Worm (Caenorhabditis elegans): ENCODE measurements around the gene nlp-11.
"Not testable (repeated sequence)": the region's sequence is repeated elsewhere in the genome, so short reads cannot be mapped to it uniquely, and the experiment has no call there.

The nlp-11 gene

DNA sequence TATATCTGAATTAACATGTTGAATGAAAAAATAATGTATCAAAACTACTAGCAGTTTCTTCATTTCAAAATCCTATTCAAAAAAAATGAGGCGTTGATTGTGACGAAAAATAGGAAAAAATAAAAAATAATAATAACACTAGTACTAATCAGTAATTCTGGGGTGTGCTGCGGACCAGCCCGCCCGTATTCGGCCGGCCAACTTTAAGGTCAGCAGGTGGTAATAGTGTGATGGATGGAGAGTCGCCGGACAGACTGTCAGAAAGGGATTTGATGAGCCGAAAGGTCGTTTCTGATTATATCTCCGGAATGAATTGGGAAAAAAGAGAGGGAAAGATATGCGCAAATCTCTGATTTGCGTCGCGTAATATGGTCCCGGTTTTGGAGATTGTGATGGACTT lies 32.7 kb upstream of the nlp-11 start, which contains the start of gene cutl-2:
TSS of gene cutl-2 (minus strand) at position 210 of the 400 bp plus-strand sequence.
- no peak for TF ChIP-seq ztf-29 (GFP tag; IDR thresholded peaks at IDR 0.05)

DNA sequence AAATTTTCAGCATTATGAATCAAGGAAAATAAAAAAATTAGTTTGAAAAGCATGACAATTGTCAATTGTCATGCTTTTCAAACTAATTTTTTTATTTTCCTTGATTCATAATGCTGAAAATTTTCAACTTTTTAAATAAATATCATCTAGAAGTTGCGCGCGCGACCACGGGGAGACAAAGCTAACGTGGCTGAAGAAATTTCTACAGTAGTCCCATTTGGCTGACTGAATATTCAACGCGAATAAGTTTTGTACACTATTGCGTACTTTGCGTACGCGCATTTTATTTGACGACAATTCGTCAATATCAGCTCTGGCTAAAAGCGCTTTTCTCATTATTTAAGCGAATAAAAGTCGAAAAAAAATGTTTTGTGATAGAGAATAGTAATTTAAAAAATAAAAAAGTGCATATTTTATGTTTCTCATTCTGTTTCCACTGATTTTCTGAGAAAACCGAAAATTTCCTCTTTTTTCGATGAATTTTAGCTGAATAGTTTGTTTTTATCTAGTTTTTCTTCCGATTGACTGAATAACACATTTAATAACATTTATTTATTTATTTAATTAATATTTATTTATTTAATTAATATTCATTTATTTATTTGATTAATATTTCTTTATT lies 27.0 kb upstream of the nlp-11 start, which contains the start of gene Y53C12A.11:
TSS of gene Y53C12A.11 (minus strand) at position 68 of the 622 bp plus-strand sequence.
- TF ChIP-seq ref-1 (GFP tag; conservative IDR thresholded peaks at IDR 0.05); klf-2 (GFP tag; conservative IDR thresholded peaks at IDR 0.05); ztf-29 (GFP tag; IDR thresholded peaks at IDR 0.05): not testable (repeated sequence)

DNA sequence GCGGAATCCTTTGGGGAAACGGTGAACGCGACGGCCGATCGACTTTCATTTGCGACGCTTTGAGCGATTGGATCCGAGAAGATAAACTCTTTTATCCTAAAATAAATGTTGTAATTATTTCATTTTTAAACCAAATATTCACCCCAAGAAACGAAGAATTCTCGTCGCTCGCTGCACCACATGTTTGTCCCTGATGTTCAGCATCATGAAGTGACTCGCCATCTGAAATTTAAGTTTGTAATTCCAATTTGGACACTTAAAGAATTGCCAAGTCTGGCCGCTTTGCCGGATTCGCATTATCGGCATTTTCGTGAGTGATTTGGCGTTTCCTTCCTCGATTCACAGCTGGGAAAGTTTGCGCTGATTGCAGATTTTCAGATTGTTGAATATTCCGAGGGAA lies 26.2 kb upstream of the nlp-11 start, which contains the start of gene Y53C12A.6:
TSS of gene Y53C12A.6 (minus strand) at position 101 of the 400 bp plus-strand sequence.
- no peak for TF ChIP-seq tab-1 (GFP tag; IDR thresholded peaks at IDR 0.05)
- TF ChIP-seq klf-2 (GFP tag; conservative IDR thresholded peaks at IDR 0.05): no peak
- TF ChIP-seq T22C8.4 (GFP tag; IDR thresholded peaks at IDR 0.05): no peak
- TF ChIP-seq ref-1 (GFP tag; conservative IDR thresholded peaks at IDR 0.05): no peak

DNA sequence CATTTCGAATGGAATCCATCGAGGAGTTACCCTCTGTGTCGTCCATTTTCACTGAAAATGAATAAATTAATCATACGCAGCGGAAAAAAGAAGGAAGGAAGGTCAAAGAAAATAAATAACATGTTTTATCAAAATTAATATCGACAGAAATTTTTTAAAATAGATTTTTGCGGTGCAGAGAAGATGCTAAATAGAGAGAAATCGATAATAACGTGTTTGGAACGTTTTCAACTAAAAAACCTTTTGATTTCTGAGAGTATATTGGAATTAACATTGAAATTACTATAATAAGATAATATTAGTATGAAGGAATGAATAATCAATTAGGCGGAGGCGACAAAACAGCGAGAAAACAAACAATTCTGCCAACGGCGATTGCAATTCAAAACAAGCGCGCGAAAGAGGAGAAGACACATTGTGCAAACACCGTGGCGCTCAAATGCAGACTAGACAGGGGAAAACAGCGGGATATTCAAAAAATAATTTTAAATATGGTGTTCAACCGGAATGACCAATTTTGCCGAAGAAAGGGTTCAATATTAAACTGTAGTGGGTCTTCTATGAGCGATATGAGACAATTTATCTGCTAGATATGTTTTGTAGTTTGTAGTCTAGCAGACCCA lies 24.8 kb upstream of the nlp-11 start, which contains the start of gene wee-1.3:
TSS of gene wee-1.3 (minus strand) at position 51 of the 623 bp plus-strand sequence.
- TF ChIP-seq T22C8.4 (GFP tag; IDR thresholded peaks at IDR 0.05): 0 out of 2 replicates have a peak, but pooled peaks have one; percentile 23
- TF ChIP-seq flt-1 (GFP tag; IDR thresholded peaks at IDR 0.05): 0 out of 2 replicates have a peak, but pooled peaks have one; percentile 17
- no peak for TF ChIP-seq med-1 (GFP tag; optimal IDR thresholded peaks at IDR 0.05; ENCODE audit: insufficient read depth)
- no peak for TF ChIP-seq ztf-23 (GFP tag; IDR thresholded peaks at IDR 0.05)
- no peak for TF ChIP-seq tab-1 (GFP tag; IDR thresholded peaks at IDR 0.05)
- TF ChIP-seq cog-1 (tag; optimal IDR thresholded peaks at IDR 0.05): peak; percentile 80
- TF ChIP-seq klf-2 (GFP tag; conservative IDR thresholded peaks at IDR 0.05): no peak
- TF ChIP-seq ztf-29 (GFP tag; IDR thresholded peaks at IDR 0.05): no peak
- no peak for TF ChIP-seq ref-1 (GFP tag; conservative IDR thresholded peaks at IDR 0.05)

DNA sequence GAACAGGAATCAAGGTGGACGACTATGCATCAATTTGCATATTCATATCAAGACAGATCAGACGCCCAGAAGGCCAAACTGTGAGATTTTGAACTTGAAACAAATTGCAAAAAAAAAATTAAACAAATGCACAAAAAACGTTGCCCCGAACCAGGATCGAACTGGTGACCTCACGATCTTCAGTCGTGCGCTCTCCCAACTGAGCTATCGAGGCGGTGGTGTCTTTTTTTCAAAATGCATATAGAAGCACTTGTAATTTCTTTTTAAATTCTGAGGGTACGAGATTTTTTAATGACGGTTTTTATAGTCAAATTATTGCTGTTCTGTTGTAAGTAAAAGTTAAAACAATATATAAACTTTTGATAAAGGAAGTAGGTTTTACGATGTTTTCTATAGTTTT lies 21.3 kb upstream of the nlp-11 start:
- TF ChIP-seq tab-1 (GFP tag; IDR thresholded peaks at IDR 0.05) (peak; percentile 34; the same call in 1 of the 2 replicates), ztf-23 (GFP tag; IDR thresholded peaks at IDR 0.05) (no peak)

DNA sequence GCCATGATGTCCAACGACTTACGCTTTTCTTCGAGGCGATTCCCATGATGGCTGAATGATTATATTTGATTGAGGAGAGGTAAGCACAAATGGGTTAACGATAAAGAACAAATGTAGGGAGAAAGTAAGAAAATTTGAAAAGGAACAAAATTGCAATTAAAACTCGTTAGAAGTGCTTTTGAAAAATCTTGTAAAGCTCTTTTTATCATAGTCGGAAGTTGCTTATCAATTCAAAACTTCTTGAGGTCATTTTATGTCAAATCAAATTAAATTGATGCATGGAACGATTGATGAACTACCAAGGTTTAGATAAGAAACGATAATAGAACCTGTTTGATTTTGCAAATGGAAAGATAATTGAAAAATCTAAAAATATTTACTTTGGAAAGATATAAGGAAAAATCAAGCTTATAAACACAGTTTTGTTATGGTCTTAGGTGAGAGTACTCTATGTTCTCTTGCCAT lies 17.1 kb upstream of the nlp-11 start, which contains the start of gene glt-5:
TSS of gene glt-5 (minus strand) at position 51 of the 465 bp plus-strand sequence.
- TF ChIP-seq med-1 (GFP tag; optimal IDR thresholded peaks at IDR 0.05; ENCODE audit: insufficient read depth) (no peak), tab-1 (GFP tag; IDR thresholded peaks at IDR 0.05) (no peak), cog-1 (tag; optimal IDR thresholded peaks at IDR 0.05) (no peak), ztf-29 (GFP tag; IDR thresholded peaks at IDR 0.05) (no peak), ztf-23 (GFP tag; IDR thresholded peaks at IDR 0.05) (no peak), flt-1 (GFP tag; IDR thresholded peaks at IDR 0.05) (no peak), klf-2 (GFP tag; conservative IDR thresholded peaks at IDR 0.05) (no peak), ref-1 (GFP tag; conservative IDR thresholded peaks at IDR 0.05) (no peak), T22C8.4 (GFP tag; IDR thresholded peaks at IDR 0.05) (no peak)

DNA sequence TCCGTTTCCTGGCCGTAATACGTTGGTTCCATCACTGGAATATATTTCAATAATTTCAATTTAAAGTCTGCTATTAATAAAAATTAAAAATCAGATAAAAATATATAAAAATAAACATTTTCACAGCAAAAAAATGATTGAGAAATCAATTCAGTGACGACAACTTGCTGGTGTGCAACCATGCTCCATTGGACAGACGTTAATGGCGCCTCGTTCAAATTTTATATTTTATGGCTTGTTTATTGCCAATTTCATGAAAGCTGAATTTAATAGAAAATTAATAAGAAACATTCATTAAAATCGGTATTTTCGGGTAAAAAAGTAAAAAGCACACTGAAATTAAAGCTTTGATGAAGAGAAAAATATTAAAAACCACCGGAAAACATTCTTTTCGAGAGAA lies 14.5 kb upstream of the nlp-11 start, which contains the start of gene Y53C12A.3:
TSS of gene Y53C12A.3 (minus strand) at position 34 of the 400 bp plus-strand sequence.
- peak; percentile 23 for TF ChIP-seq cog-1 (tag; optimal IDR thresholded peaks at IDR 0.05)
- TF ChIP-seq ztf-23 (GFP tag; IDR thresholded peaks at IDR 0.05): 0 out of 2 replicates have a peak, but pooled peaks have one; percentile 7
- TF ChIP-seq ztf-29 (GFP tag; IDR thresholded peaks at IDR 0.05): no peak
- TF ChIP-seq T22C8.4 (GFP tag; IDR thresholded peaks at IDR 0.05): no peak

DNA sequence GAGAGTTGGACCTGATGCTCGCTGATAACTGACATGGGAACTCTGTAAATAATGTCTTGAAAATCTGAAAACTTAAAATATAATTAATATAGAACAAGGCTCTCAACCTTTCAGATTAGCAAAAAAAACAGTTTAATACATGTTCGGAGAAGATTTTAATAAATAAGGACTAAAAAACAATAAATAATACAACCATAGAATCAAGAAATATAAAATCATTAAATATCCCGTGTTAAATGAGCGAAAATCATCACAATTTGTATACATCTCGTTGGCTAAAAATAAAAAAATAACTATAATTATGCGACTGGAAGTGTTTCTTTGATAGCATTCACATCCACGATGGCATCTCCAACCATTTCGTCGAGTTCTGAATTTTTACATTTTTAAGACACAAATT lies 13.0 kb upstream of the nlp-11 start, which contains the start of gene Y53C12A.10:
TSS of gene Y53C12A.10 (minus strand) at position 101 of the 400 bp plus-strand sequence.
- TF ChIP-seq ztf-29 (GFP tag; IDR thresholded peaks at IDR 0.05) (no peak), flt-1 (GFP tag; IDR thresholded peaks at IDR 0.05) (no peak)

DNA sequence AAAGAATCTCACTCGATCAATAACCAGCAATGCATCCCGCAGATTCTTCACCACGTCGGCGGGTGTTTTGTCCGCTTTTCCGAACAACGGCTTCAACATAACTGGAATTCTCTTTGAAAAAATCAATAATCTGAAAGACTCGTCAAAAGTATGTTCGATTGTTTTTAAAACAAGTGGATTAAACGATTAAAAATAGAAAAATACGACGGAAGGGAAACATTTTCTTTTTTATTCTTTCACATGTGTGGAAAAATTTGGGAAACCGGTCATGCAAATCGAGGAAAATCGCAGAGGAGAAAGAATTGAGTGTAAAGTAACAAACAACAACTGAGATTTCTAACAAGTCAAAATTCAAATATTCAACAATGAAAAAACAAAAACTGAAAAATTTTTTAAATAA lies 11.9 kb upstream of the nlp-11 start, which contains the start of gene mop-25.2:
TSS of gene mop-25.2 (minus strand) at position 101 of the 400 bp plus-strand sequence.
- TF ChIP-seq klf-2 (GFP tag; conservative IDR thresholded peaks at IDR 0.05) (no peak), ztf-29 (GFP tag; IDR thresholded peaks at IDR 0.05) (no peak), ref-1 (GFP tag; conservative IDR thresholded peaks at IDR 0.05) (no peak), cog-1 (tag; optimal IDR thresholded peaks at IDR 0.05) (no peak), med-1 (GFP tag; optimal IDR thresholded peaks at IDR 0.05; ENCODE audit: insufficient read depth) (no peak), ztf-23 (GFP tag; IDR thresholded peaks at IDR 0.05) (no peak), flt-1 (GFP tag; IDR thresholded peaks at IDR 0.05) (no peak), tab-1 (GFP tag; IDR thresholded peaks at IDR 0.05) (no peak), T22C8.4 (GFP tag; IDR thresholded peaks at IDR 0.05) (no peak)

DNA sequence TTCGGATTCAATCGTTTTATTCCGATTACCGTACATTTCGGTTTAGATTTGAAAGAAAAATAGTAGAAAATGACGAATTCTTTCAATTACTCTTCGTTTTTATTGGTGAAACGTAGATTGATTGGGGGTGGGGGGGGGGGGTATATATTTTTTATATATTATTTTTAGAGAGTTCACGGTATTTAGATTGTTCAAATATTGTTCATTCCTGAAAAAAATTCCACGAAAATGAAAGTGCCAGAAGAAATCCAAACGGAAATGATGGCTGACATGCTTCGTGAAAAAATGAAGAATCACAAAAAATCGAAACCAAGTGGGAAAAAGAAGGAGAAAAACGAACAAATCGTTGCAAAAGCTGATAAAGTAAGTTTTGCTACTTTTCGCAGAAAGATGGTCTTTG lies 8.6 kb upstream of the nlp-11 start, which contains the start of the genes Y53C12A.8 and Y53C12A.7:
TSS of gene Y53C12A.8 (minus strand) at position 101 of the 400 bp plus-strand sequence.
TSS of gene Y53C12A.7 (plus strand) at position 181 of the 400 bp plus-strand sequence.
- no peak for TF ChIP-seq flt-1 (GFP tag; IDR thresholded peaks at IDR 0.05)
- no peak for TF ChIP-seq cog-1 (tag; optimal IDR thresholded peaks at IDR 0.05)
- no peak for TF ChIP-seq ztf-23 (GFP tag; IDR thresholded peaks at IDR 0.05)
